Fruit fly (Drosophila melanogaster) whole organism, embryonic: ENCODE results near the gene CG3071.

ENCODE experiments used
- Atf-2 ChIP-seq: fragments of 200-800 bp; sonication (Bioruptor generic); optimal IDR thresholded peaks from 2 replicates; lab custom pipeline; 2016; ENCODE audit warnings: missing biosample characterization, missing genetic modification characterization
- CG14014 ChIP-seq: fragments of 200-800 bp; sonication (Bioruptor generic); IDR thresholded peaks from 2 replicates; pipeline ENCODE4 v1.3.6; 2022; ENCODE audit warnings: missing biosample characterization, missing genetic modification characterization
- CG14441 ChIP-seq: fragments of 200-800 bp; sonication (Bioruptor generic); IDR thresholded peaks from 2 replicates; pipeline ENCODE4 v1.3.6; 2022; ENCODE audit warnings: missing biosample characterization, missing genetic modification characterization
- CG15601 ChIP-seq: fragments of 200-800 bp; sonication (Bioruptor generic); optimal IDR thresholded peaks from 3 replicates; lab custom pipeline; 2019; ENCODE audit warnings: missing biosample characterization, mild to moderate bottlenecking, missing genetic modification characterization, moderate library complexity
- CG16779 ChIP-seq: fragments of 200-800 bp; sonication (Bioruptor generic); IDR thresholded peaks from 2 replicates; pipeline ENCODE4 v1.3.6; 2022; ENCODE audit warnings: missing biosample characterization, missing genetic modification characterization
- CG17186 ChIP-seq: fragments of 200-800 bp; sonication (Bioruptor generic); optimal IDR thresholded peaks from 3 replicates; lab custom pipeline; 2017; ENCODE audit warnings: missing biosample characterization, missing genetic modification reagents, missing genetic modification characterization
- CG17328 ChIP-seq: fragments of 200-800 bp; sonication (Bioruptor generic); IDR thresholded peaks from 2 replicates; pipeline ENCODE4 v1.3.6; 2022; ENCODE audit warnings: missing biosample characterization, missing genetic modification characterization
- CG17568 ChIP-seq: fragments of 200-800 bp; sonication (Bioruptor generic); optimal IDR thresholded peaks from 2 replicates; lab custom pipeline; 2018; ENCODE audit warnings: missing biosample characterization, mild to moderate bottlenecking, missing genetic modification characterization, moderate library complexity
- CG18262 ChIP-seq: fragments of 200-800 bp; optimal IDR thresholded peaks from 3 replicates; lab custom pipeline; 2019; ENCODE audit warnings: missing biosample characterization, mild to moderate bottlenecking, missing genetic modification characterization, moderate library complexity
- CG18599 ChIP-seq: fragments of 200-800 bp; sonication (Bioruptor generic); optimal IDR thresholded peaks from 3 replicates; lab custom pipeline; 2017; ENCODE audit warnings: missing biosample characterization, missing genetic modification characterization, mild to moderate bottlenecking, moderate library complexity, missing genetic modification reagents
- CG18619 ChIP-seq: fragments of 200-800 bp; sonication (Bioruptor generic); optimal IDR thresholded peaks from 3 replicates; lab custom pipeline; 2017; ENCODE audit warnings: missing biosample characterization, mild to moderate bottlenecking, missing genetic modification characterization
- CG2116 ChIP-seq: fragments of 200-800 bp; sonication (Bioruptor generic); optimal IDR thresholded peaks from 3 replicates; lab custom pipeline; 2018; ENCODE audit warnings: missing biosample characterization, mild to moderate bottlenecking, missing genetic modification characterization
- CG2712 ChIP-seq: fragments of 200-800 bp; optimal IDR thresholded peaks from 3 replicates; lab custom pipeline; 2019; ENCODE audit warnings: missing biosample characterization, mild to moderate bottlenecking, missing genetic modification characterization, moderate library complexity
- CG3995 ChIP-seq: fragments of 200-800 bp; sonication (Bioruptor generic); optimal IDR thresholded peaks from 3 replicates; lab custom pipeline; 2016; ENCODE audit warnings: missing biosample characterization, missing genetic modification characterization
- CG7372 ChIP-seq: fragments of 200-800 bp; sonication (Bioruptor generic); IDR thresholded peaks from 2 replicates; pipeline ENCODE4 v1.3.6; 2022; ENCODE audit warnings: missing biosample characterization, missing genetic modification characterization
- CG7786 ChIP-seq: fragments of 200-800 bp; sonication (Bioruptor generic); optimal IDR thresholded peaks from 2 replicates; lab custom pipeline; 2016; ENCODE audit warnings: missing biosample characterization, missing genetic modification characterization
- CG8290 ChIP-seq, 3 experiments: fragments of 200-800 bp; sonication (Bioruptor generic); optimal IDR thresholded peaks; 2 replicates each; lab custom pipeline; 2016 to 2019; ENCODE audit warnings: missing biosample characterization in 3 of 3, missing genetic modification characterization in 3 of 3, mild to moderate bottlenecking in 2 of 3, moderate library complexity in 1 of 3
- CG8765 ChIP-seq: fragments of 200-800 bp; sonication (Bioruptor generic); IDR thresholded peaks from 2 replicates; pipeline ENCODE4 v1.3.6; 2022; ENCODE audit warnings: missing biosample characterization, missing genetic modification characterization
- Dll ChIP-seq: fragments of 200-800 bp; sonication (Bioruptor generic); IDR thresholded peaks from 4 replicates; pipeline ENCODE4 v1.3.6; 2022; ENCODE audit warnings: missing biosample characterization, missing genetic modification characterization; ENCODE audit not compliant: partially characterized antibody
- E2f2 ChIP-seq: fragments of 200-800 bp; sonication (Bioruptor generic); IDR thresholded peaks from 2 replicates; pipeline ENCODE4 v1.3.6; 2022; ENCODE audit warnings: missing biosample characterization, missing genetic modification characterization
- Kr ChIP-seq: fragments of 200-800 bp; sonication (Bioruptor generic); optimal IDR thresholded peaks from 2 replicates; lab custom pipeline; 2017; ENCODE audit warnings: missing biosample characterization, mild to moderate bottlenecking, missing genetic modification characterization
- MBD-R2 ChIP-seq: fragments of 200-800 bp; sonication (Bioruptor generic); IDR thresholded peaks from 2 replicates; pipeline ENCODE4 v1.3.6; 2022; ENCODE audit warnings: missing biosample characterization, missing genetic modification characterization
- NC2α ChIP-seq: fragments of 200-800 bp; sonication (Bioruptor generic); optimal IDR thresholded peaks from 2 replicates; lab custom pipeline; 2016; ENCODE audit warnings: missing biosample characterization, missing genetic modification characterization
- Neu2 ChIP-seq: fragments of 200-800 bp; sonication (Bioruptor generic); optimal IDR thresholded peaks from 3 replicates; lab custom pipeline; 2016; ENCODE audit warnings: missing biosample characterization, missing genetic modification characterization, borderline replicate concordance
- NfI ChIP-seq: fragments of 200-800 bp; sonication (Bioruptor generic); optimal IDR thresholded peaks from 3 replicates; lab custom pipeline; 2018; ENCODE audit warnings: missing biosample characterization, mild to moderate bottlenecking, missing genetic modification characterization, moderate library complexity
- Optix ChIP-seq: fragments of 200-800 bp; sonication (Bioruptor generic); IDR thresholded peaks from 3 replicates; pipeline ENCODE4 v1.3.6; 2022; ENCODE audit warnings: missing biosample characterization, missing genetic modification characterization
- Pdp1 ChIP-seq, 2 experiments: fragments of 200-800 bp; sonication (Bioruptor generic); optimal IDR thresholded peaks; 3 replicates each; lab custom pipeline; 2016; ENCODE audit warnings: missing biosample characterization in 2 of 2, missing genetic modification characterization in 2 of 2, mild to moderate bottlenecking in 1 of 2, moderate library complexity in 1 of 2
- Ptx1 ChIP-seq: fragments of 200-800 bp; sonication (Bioruptor generic); IDR thresholded peaks from 2 replicates; pipeline ENCODE4 v1.3.6; 2022; ENCODE audit warnings: missing biosample characterization, missing genetic modification characterization
- Side ChIP-seq: fragments of 200-800 bp; sonication (Bioruptor generic); optimal IDR thresholded peaks from 2 replicates; lab custom pipeline; 2016; ENCODE audit warnings: missing biosample characterization, missing genetic modification characterization
- Six4 ChIP-seq: fragments of 200-800 bp; sonication (Bioruptor generic); optimal IDR thresholded peaks from 2 replicates; lab custom pipeline; 2016; ENCODE audit warnings: missing biosample characterization, missing genetic modification characterization
- Spps ChIP-seq: fragments of 200-800 bp; sonication (Bioruptor generic); optimal IDR thresholded peaks from 2 replicates; lab custom pipeline; 2018; ENCODE audit warnings: missing biosample characterization, mild to moderate bottlenecking, missing genetic modification characterization
- Sry-δ ChIP-seq: fragments of 200-800 bp; sonication (Bioruptor generic); optimal IDR thresholded peaks from 2 replicates; lab custom pipeline; 2016; ENCODE audit warnings: missing biosample characterization, missing genetic modification characterization
- Xbp1 ChIP-seq: fragments of 200-800 bp; sonication (Bioruptor generic); optimal IDR thresholded peaks from 3 replicates; lab custom pipeline; 2016; ENCODE audit warnings: missing biosample characterization, mild to moderate bottlenecking, missing genetic modification characterization
- bbx ChIP-seq: fragments of 200-800 bp; sonication (Bioruptor generic); IDR thresholded peaks from 2 replicates; pipeline ENCODE4 v1.3.6; 2022; ENCODE audit warnings: missing biosample characterization, missing genetic modification characterization; ENCODE audit not compliant: partially characterized antibody
- bowl ChIP-seq: fragments of 200-800 bp; sonication (Bioruptor generic); IDR thresholded peaks from 2 replicates; pipeline ENCODE4 v1.3.6; 2022; ENCODE audit warnings: missing biosample characterization, missing genetic modification characterization
- bsh ChIP-seq, 2 experiments: fragments of 200-800 bp; sonication (Bioruptor generic); optimal IDR thresholded peaks; 2 replicates each; lab custom pipeline; 2017 to 2018; ENCODE audit warnings: mild to moderate bottlenecking in 2 of 2, missing biosample characterization in 2 of 2, missing genetic modification characterization in 2 of 2, moderate library complexity in 1 of 2
- eyg ChIP-seq: fragments of 200-800 bp; sonication (Bioruptor generic); optimal IDR thresholded peaks from 3 replicates; lab custom pipeline; 2016; ENCODE audit warnings: missing biosample characterization, missing genetic modification characterization
- fd96Cb ChIP-seq: fragments of 200-800 bp; sonication (Bioruptor generic); optimal IDR thresholded peaks from 2 replicates; lab custom pipeline; 2018; ENCODE audit warnings: missing biosample characterization, mild to moderate bottlenecking, missing genetic modification characterization, moderate library complexity
- jing ChIP-seq: fragments of 200-800 bp; sonication (Bioruptor generic); optimal IDR thresholded peaks from 2 replicates; lab custom pipeline; 2018; ENCODE audit warnings: missing biosample characterization, mild to moderate bottlenecking, missing genetic modification characterization
- jumu ChIP-seq: fragments of 200-800 bp; sonication (Bioruptor generic); optimal IDR thresholded peaks from 3 replicates; lab custom pipeline; 2016; ENCODE audit warnings: missing biosample characterization, missing genetic modification characterization
- lmd ChIP-seq: fragments of 200-800 bp; sonication (Bioruptor generic); IDR thresholded peaks from 2 replicates; pipeline ENCODE4 v1.3.6; 2022; ENCODE audit warnings: missing biosample characterization, missing genetic modification characterization
- mirr ChIP-seq: fragments of 200-800 bp; sonication (Bioruptor generic); optimal IDR thresholded peaks from 3 replicates; lab custom pipeline; 2018; ENCODE audit warnings: missing biosample characterization, mild to moderate bottlenecking, missing genetic modification characterization
- nom ChIP-seq: fragments of 200-800 bp; sonication (Bioruptor generic); optimal IDR thresholded peaks from 2 replicates; lab custom pipeline; 2017; ENCODE audit warnings: missing biosample characterization, missing genetic modification characterization, mild to moderate bottlenecking, moderate library complexity, missing genetic modification reagents
- pho ChIP-seq: fragments of 200-800 bp; sonication (Bioruptor generic); optimal IDR thresholded peaks from 2 replicates; lab custom pipeline; 2016; ENCODE audit warnings: missing biosample characterization, missing genetic modification characterization
- slbo ChIP-seq: fragments of 200-800 bp; sonication (Bioruptor generic); IDR thresholded peaks from 2 replicates; pipeline ENCODE4 v1.3.6; 2022; ENCODE audit warnings: missing biosample characterization, missing genetic modification characterization
- sqz ChIP-seq: fragments of 200-800 bp; sonication (Bioruptor generic); optimal IDR thresholded peaks from 3 replicates; lab custom pipeline; 2018; ENCODE audit warnings: missing biosample characterization, mild to moderate bottlenecking, missing genetic modification characterization
- ssp ChIP-seq: fragments of 200-800 bp; sonication (Bioruptor generic); IDR thresholded peaks from 2 replicates; pipeline ENCODE4 v1.3.6; 2022; ENCODE audit warnings: missing biosample characterization, missing genetic modification characterization
- ttk ChIP-seq: fragments of 200-800 bp; sonication (Bioruptor generic); IDR thresholded peaks from 2 replicates; pipeline ENCODE4 v2.1.2; 2022; ENCODE audit warnings: missing biosample characterization, missing genetic modification characterization
- vfl ChIP-seq: fragments of 200-800 bp; sonication (Bioruptor generic); optimal IDR thresholded peaks from 2 replicates; lab custom pipeline; 2016; ENCODE audit warnings: missing biosample characterization, missing genetic modification characterization

The CG3071 gene

dm6 chrX:2293294-2293988 is 30.8 kb downstream of the CG3071 start, which contains the start of gene CG2865 (continued):
- TF ChIP-seq CG18262 (peak; percentile 95), CG7786 (GFP tag; lab: Kevin White, UChicago) (peak; percentile 91), lmd (peak; percentile 91), Spps (tag; lab: Kevin White, UChicago) (peak; percentile 85), fd96Cb (peak; percentile 90), CG2116 (peak; percentile 68), NfI (GFP tag; lab: Kevin White, UChicago) (peak; percentile 95), Pdp1 (GFP tag; optimal IDR thresholded peaks at IDR 0.05; lab: Kevin White, UChicago) (peak; percentile 90 to 93), pho (GFP tag; lab: Kevin White, UChicago) (peak; percentile 93), mirr (GFP tag; lab: Kevin White, UChicago) (peak; percentile 96), Xbp1 (GFP tag; lab: Kevin White, UChicago) (peak; percentile 91), CG18619 (GFP tag; lab: Kevin White, UChicago) (peak; percentile 94), CG15601 (peak; percentile 95), CG17186 (GFP tag; lab: Kevin White, UChicago) (peak; percentile 78), Dll (no peak), eyg (peak; percentile 76), bsh (GFP tag; optimal IDR thresholded peaks at IDR 0.05; lab: Kevin White, UChicago) (peak; percentile 87 to 95), CG8765 (peak; percentile 70), sqz (GFP tag; lab: Kevin White, UChicago) (peak; percentile 95), Six4 (GFP tag; lab: Kevin White, UChicago) (peak; percentile 88), bowl (GFP tag; lab: Robert Waterston, UW) (peak; percentile 53; the same call in 1 of the 2 replicates), CG7372 (peak; percentile 88), CG2712 (peak; percentile 96), Sry-δ (GFP tag; lab: Kevin White, UChicago) (peak; percentile 52), CG17328 (peak; percentile 66), Ptx1 (GFP tag; lab: Robert Waterston, UW) (peak; percentile 90), Atf-2 (GFP tag; lab: Kevin White, UChicago) (peak; percentile 82), Kr (GFP tag; lab: Kevin White, UChicago) (no peak), jing (GFP tag; lab: Kevin White, UChicago) (peak; percentile 85), CG8290 (GFP tag; optimal IDR thresholded peaks at IDR 0.05; lab: Kevin White, UChicago) (peak; percentile 62), CG8290 (tag; optimal IDR thresholded peaks at IDR 0.05; lab: Kevin White, UChicago) (peak; percentile 70 to 88), Optix (GFP tag; lab: Robert Waterston, UW) (0 out of 3 replicates have a peak, but pooled peaks have one; percentile 54), nom (GFP tag; lab: Kevin White, UChicago) (peak; percentile 94), slbo (GFP tag; lab: Robert Waterston, UW) (peak; percentile 88), MBD-R2 (GFP tag; lab: Robert Waterston, UW) (peak; percentile 72; the same call in 1 of the 2 replicates), E2f2 (GFP tag; lab: Robert Waterston, UW) (peak; percentile 73), ssp (GFP tag; lab: Robert Waterston, UW) (peak; percentile 61), bbx (peak; percentile 78), CG14441 (GFP tag; lab: Robert Waterston, UW) (peak; percentile 82), vfl (GFP tag; lab: Kevin White, UChicago) (peak; percentile 78), Side (GFP tag; lab: Kevin White, UChicago) (peak; percentile 92), CG18599 (GFP tag; lab: Kevin White, UChicago) (peak; percentile 98), jumu (GFP tag; lab: Kevin White, UChicago) (peak; percentile 87), ttk (GFP tag; lab: Robert Waterston, UW) (peak; percentile 72), CG16779 (GFP tag; lab: Robert Waterston, UW) (peak; percentile 39; the same call in 1 of the 2 replicates), CG3995 (GFP tag; lab: Kevin White, UChicago) (peak; percentile 72), CG14014 (GFP tag; lab: Robert Waterston, UW) (peak; percentile 88), CG17568 (peak; percentile 95), Neu2 (GFP tag; lab: Kevin White, UChicago) (peak; percentile 76), NC2α (peak; percentile 72)
